Fruit fly (Drosophila melanogaster) whole organism: Measurements from ENCODE around the gene hzg.

Experiments used
- CG8478 ChIP-seq: fragments of >200 bp; optimal IDR thresholded peaks from 2 replicates; lab custom pipeline; 2018; ENCODE audit warnings: inconsistent platforms
- Dll ChIP-seq: fragments of >200 bp; optimal IDR thresholded peaks from 2 replicates; lab custom pipeline; 2017
- EcR ChIP-seq, 2 experiments: fragments of >200 bp; optimal IDR thresholded peaks; 2 replicates each; lab custom pipeline; 2017; ENCODE audit warnings: missing biosample characterization in 2 of 2, missing genetic modification characterization in 2 of 2, missing genetic modification reagents in 2 of 2
- pan ChIP-seq: fragments of >200 bp; optimal IDR thresholded peaks from 2 replicates; lab custom pipeline; 2017
- psq ChIP-seq: fragments of >200 bp; optimal IDR thresholded peaks from 2 replicates; lab custom pipeline; 2017

DNA sequence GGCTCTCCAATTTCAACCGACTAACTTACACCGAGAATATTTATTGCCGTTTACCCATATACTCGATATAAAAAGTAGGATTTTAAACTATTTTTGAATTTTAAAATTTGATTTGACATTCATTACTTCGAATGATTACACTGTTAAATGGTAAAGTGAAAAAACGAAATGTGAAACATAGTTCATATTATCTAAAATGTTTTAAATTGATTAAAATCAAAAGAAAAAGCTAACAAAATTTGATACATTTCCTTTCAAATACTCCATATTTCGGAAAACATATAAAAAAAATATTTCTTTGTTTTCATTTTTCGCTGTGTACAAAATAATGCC is 13.7 kb upstream of the hzg start:
- TF ChIP-seq pan (lab: Kevin White, UChicago) (no peak), CG8478 (lab: Kevin White, UChicago) (no peak), Dll (lab: Kevin White, UChicago) (no peak), EcR (GFP tag; optimal IDR thresholded peaks at IDR 0.05; lab: Kevin White, UChicago) (no peak), psq (lab: Kevin White, UChicago) (no peak)
